Fruit fly (Drosophila melanogaster): ENCODE data around the gene Cp7Fc.

Gene Cp7Fc

dm6 chrX:8497604-8498232, 20.8 kb downstream of the Cp7Fc start (continued):
- TF ChIP-seq CG16813 (GFP tag; IDR thresholded peaks at IDR 0.05; ENCODE audit: partially characterized antibody), result no peak
- no peak for TF ChIP-seq CG7928 (GFP tag; optimal IDR thresholded peaks at IDR 0.05)
- TF ChIP-seq Deaf1 (tag; optimal IDR thresholded peaks at IDR 0.05), result no peak
- TF ChIP-seq usp (GFP tag; optimal IDR thresholded peaks at IDR 0.05), result no peak
- no peak for TF ChIP-seq CG11695 (GFP tag; IDR thresholded peaks at IDR 0.05)
- TF ChIP-seq Six4 (GFP tag; optimal IDR thresholded peaks at IDR 0.05), result no peak
- TF ChIP-seq Gsc (GFP tag; IDR thresholded peaks at IDR 0.05), result no peak
- TF ChIP-seq Med (GFP tag), result peak; percentile 40
- TF ChIP-seq trem (tag; optimal IDR thresholded peaks at IDR 0.05), result no peak
- peak; percentile 3 for TF ChIP-seq CG2120 (GFP tag; optimal IDR thresholded peaks at IDR 0.05)
- peak; percentile 58 for TF ChIP-seq exex (tag; optimal IDR thresholded peaks at IDR 0.05)
- no peak for TF ChIP-seq twi (tag; optimal IDR thresholded peaks at IDR 0.05)

dm6 chrX:8499151-8499550, 22.2 kb downstream of the Cp7Fc start:
- TF ChIP-seq CG31224 (GFP tag; IDR thresholded peaks at IDR 0.05) (no peak), HLH54F (GFP tag; optimal IDR thresholded peaks at IDR 0.05) (peak; percentile 8), CG3995 (GFP tag; optimal IDR thresholded peaks at IDR 0.05) (no peak), CG15696 (tag; optimal IDR thresholded peaks at IDR 0.05) (no peak), eyg (GFP tag; optimal IDR thresholded peaks at IDR 0.05) (no peak), gem (tag; optimal IDR thresholded peaks at IDR 0.05) (peak; percentile 12), Rfx (GFP tag; IDR thresholded peaks at IDR 0.05) (peak; percentile 49), scrt (GFP tag; optimal IDR thresholded peaks at IDR 0.05) (no peak), ap (GFP tag; IDR thresholded peaks at IDR 0.05) (no peak), Mrtf (GFP tag; IDR thresholded peaks at IDR 0.05) (no peak), her (GFP tag; optimal IDR thresholded peaks at IDR 0.05) (no peak), chm (GFP tag; IDR thresholded peaks at IDR 0.05) (no peak), vnd (GFP tag; IDR thresholded peaks at IDR 0.05; ENCODE audit: partially characterized antibody) (no peak), pita (GFP tag; optimal IDR thresholded peaks at IDR 0.05) (no peak), Nf-YA (GFP tag; IDR thresholded peaks at IDR 0.05) (peak; percentile 22; the same call in 1 of the 2 replicates), CG10267 (tag; optimal IDR thresholded peaks at IDR 0.05) (no peak), dmrt99B (tag; optimal IDR thresholded peaks at IDR 0.05) (peak; percentile 14), onecut (GFP tag; IDR thresholded peaks at IDR 0.05) (no peak), prd (optimal IDR thresholded peaks at IDR 0.05) (no peak), prd (GFP tag; IDR thresholded peaks at IDR 0.05) (peak; percentile 32; the same call in 1 of the 3 replicates), bsh (GFP tag; optimal IDR thresholded peaks at IDR 0.05) (no peak), Sry-β (GFP tag; optimal IDR thresholded peaks at IDR 0.05) (no peak), hb (GFP tag; IDR thresholded peaks at IDR 0.05; ENCODE audit: partially characterized antibody) (no peak), eve (GFP tag; optimal IDR thresholded peaks at IDR 0.05) (no peak), schlank (tag; optimal IDR thresholded peaks at IDR 0.05) (no peak), corto (GFP tag; optimal IDR thresholded peaks at IDR 0.05) (no peak), dimm (GFP tag; IDR thresholded peaks at IDR 0.05) (no peak), cas (GFP tag; IDR thresholded peaks at IDR 0.05) (no peak), CG14710 (tag; optimal IDR thresholded peaks at IDR 0.05) (no peak), Sox102F (GFP tag; optimal IDR thresholded peaks at IDR 0.05) (peak; percentile 45), CG17186 (GFP tag; optimal IDR thresholded peaks at IDR 0.05) (no peak), fru (optimal IDR thresholded peaks at IDR 0.05) (no peak), Jarid2 (GFP tag; optimal IDR thresholded peaks at IDR 0.05) (no peak), CG8359 (GFP tag; optimal IDR thresholded peaks at IDR 0.05; ENCODE audit: borderline replicate concordance) (no peak), fd96Cb (tag; optimal IDR thresholded peaks at IDR 0.05) (peak; percentile 5), zf30C (GFP tag; optimal IDR thresholded peaks at IDR 0.05) (no peak), Asciz (GFP tag; optimal IDR thresholded peaks at IDR 0.05) (no peak), az2 (GFP tag; optimal IDR thresholded peaks at IDR 0.05) (no peak)
